Fruit fly (Drosophila melanogaster): ENCODE measurements around the gene Cralbp.
A peak's percentile ranks its signal among the peaks of the same experiment; 100 is the strongest.

- TF ChIP-seq CG8478 (optimal IDR thresholded peaks at IDR 0.05) (no peak), CTCF (optimal IDR thresholded peaks at IDR 0.05) (peak; percentile 42 to 64)
Observed at dm6 chr3L:5813016-5813415, 26.5 kb upstream of the Cralbp start, which contains the start of gene mad2.

Data from S2 (cell line).